Worm (Caenorhabditis elegans) whole organism, L3 larva: Measurements from ENCODE around the gene F36H12.9.
"Not testable (repeated sequence)": the region's sequence is repeated elsewhere in the genome, so short reads cannot be mapped to it uniquely, and the experiment has no call there.

Source experiments
- ceh-9 ChIP-seq: sonication (generic microtip); optimal IDR thresholded peaks from 2 replicates; lab custom pipeline; 2018; ENCODE audit warnings: missing biosample characterization, missing genetic modification characterization
- egl-27 ChIP-seq: sonication (generic microtip); optimal IDR thresholded peaks from 4 replicates; lab custom pipeline; 2017; ENCODE audit warnings: missing biosample characterization, missing genetic modification reagents, missing genetic modification characterization
- lsy-12 ChIP-seq: sonication (generic microtip); optimal IDR thresholded peaks from 2 replicates; lab custom pipeline; 2016; ENCODE audit warnings: mild to moderate bottlenecking, missing genetic modification characterization, missing compliant biosample characterization
- pqm-1 ChIP-seq: fragments of 150-350 bp; optimal IDR thresholded peaks from 2 replicates; lab custom pipeline; 2017; ENCODE audit warnings: missing biosample characterization, missing genetic modification characterization, inconsistent platforms
- unc-62 ChIP-seq: fragments of 150-350 bp; sonication (generic microtip); optimal IDR thresholded peaks from 4 replicates; lab custom pipeline; 2014; ENCODE audit warnings: missing biosample characterization, missing genetic modification reagents, missing genetic modification characterization

DNA sequence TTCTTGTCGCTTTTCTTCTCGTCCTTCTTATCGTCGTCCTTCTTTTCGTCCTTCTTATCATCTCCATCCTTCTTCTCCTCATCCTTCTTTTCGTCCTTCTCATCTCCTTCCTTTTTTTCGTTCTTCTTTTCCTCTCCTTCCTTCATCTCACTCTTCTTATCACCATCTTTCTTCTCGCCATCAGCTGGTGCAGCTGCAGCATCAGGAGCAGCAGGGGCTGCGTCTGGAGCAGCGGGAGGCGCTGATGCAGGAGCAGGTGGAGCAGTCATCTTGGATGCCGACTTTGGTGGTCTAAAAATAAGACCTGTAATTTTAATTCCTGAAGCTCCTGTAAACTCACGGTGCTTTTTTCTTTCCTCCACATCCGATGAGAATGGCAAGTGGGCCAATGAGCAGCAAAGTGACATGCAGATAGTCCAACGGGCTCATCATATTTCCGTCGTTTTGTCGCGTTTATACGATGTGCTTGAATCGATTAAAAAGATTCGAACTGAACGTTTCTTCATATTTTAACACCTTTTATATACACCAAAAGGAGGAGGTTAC is 31.5 kb upstream of the F36H12.9 start, which contains the start of gene cylc-1:
- TF ChIP-seq lsy-12 (tag; lab: Kevin White, UChicago); pqm-1; ceh-9; unc-62; egl-27 (tag; lab: Kevin White, UChicago): not testable (repeated sequence)
